Fruit fly (Drosophila melanogaster) whole organism, embryonic: Measurements from ENCODE around the gene CG10584.
A peak's percentile ranks its signal among the peaks of the same experiment; 100 is the strongest.

Source experiments
- Adf1 ChIP-seq: fragments of 200-800 bp; sonication (Bioruptor generic); IDR thresholded peaks from 2 replicates; pipeline ENCODE4 v1.3.6; 2022; ENCODE audit warnings: missing biosample characterization, missing genetic modification characterization
- Atf3 ChIP-seq: fragments of 200-800 bp; sonication (Bioruptor generic); optimal IDR thresholded peaks from 3 replicates; lab custom pipeline; 2016; ENCODE audit warnings: missing biosample characterization, missing genetic modification characterization
- B-H1 ChIP-seq: fragments of 200-800 bp; sonication (Bioruptor generic); IDR thresholded peaks from 3 replicates; pipeline ENCODE4 v1.3.6; 2022; ENCODE audit warnings: missing biosample characterization, missing genetic modification characterization
- CG1024 ChIP-seq: fragments of 200-800 bp; sonication (Bioruptor generic); IDR thresholded peaks from 2 replicates; pipeline ENCODE4 v1.3.6; 2022; ENCODE audit warnings: missing biosample characterization, missing genetic modification characterization
- CG10267 ChIP-seq: fragments of 200-800 bp; sonication (Bioruptor generic); optimal IDR thresholded peaks from 2 replicates; lab custom pipeline; 2018; ENCODE audit warnings: missing biosample characterization, mild to moderate bottlenecking, missing genetic modification characterization, moderate library complexity
- CG10366 ChIP-seq: fragments of 200-800 bp; sonication (Bioruptor generic); IDR thresholded peaks from 2 replicates; pipeline ENCODE4 v1.3.6; 2022; ENCODE audit warnings: missing biosample characterization, missing genetic modification characterization
- CG11696 ChIP-seq: fragments of 200-800 bp; sonication (Bioruptor generic); IDR thresholded peaks from 2 replicates; pipeline ENCODE4 v1.3.6; 2022; ENCODE audit warnings: missing biosample characterization, missing genetic modification characterization
- CG12942 ChIP-seq: fragments of 200-800 bp; sonication (Bioruptor generic); optimal IDR thresholded peaks from 3 replicates; lab custom pipeline; 2016; ENCODE audit warnings: missing biosample characterization, missing genetic modification characterization
- CG13123 ChIP-seq: fragments of 200-800 bp; sonication (Bioruptor generic); optimal IDR thresholded peaks from 2 replicates; lab custom pipeline; 2016; ENCODE audit warnings: missing biosample characterization, missing genetic modification characterization
- CG13296 ChIP-seq: fragments of 200-800 bp; sonication (Bioruptor generic); optimal IDR thresholded peaks from 3 replicates; lab custom pipeline; 2018; ENCODE audit warnings: missing biosample characterization, mild to moderate bottlenecking, missing genetic modification characterization
- CG17359 ChIP-seq: fragments of 200-800 bp; sonication (Bioruptor generic); optimal IDR thresholded peaks from 3 replicates; lab custom pipeline; 2018; ENCODE audit warnings: missing biosample characterization, mild to moderate bottlenecking, missing genetic modification characterization, moderate library complexity
- CG18262 ChIP-seq: fragments of 200-800 bp; optimal IDR thresholded peaks from 3 replicates; lab custom pipeline; 2019; ENCODE audit warnings: missing biosample characterization, mild to moderate bottlenecking, missing genetic modification characterization, moderate library complexity
- CG18476 ChIP-seq: fragments of 200-800 bp; sonication (Bioruptor generic); optimal IDR thresholded peaks from 2 replicates; lab custom pipeline; 2016; ENCODE audit warnings: missing biosample characterization, mild to moderate bottlenecking, missing genetic modification characterization
- CG2199 ChIP-seq: fragments of 200-800 bp; sonication (Bioruptor generic); IDR thresholded peaks from 3 replicates; pipeline ENCODE4 v1.3.6; 2022; ENCODE audit warnings: missing biosample characterization, missing genetic modification characterization
- CG30431 ChIP-seq: fragments of 200-800 bp; sonication (Bioruptor generic); optimal IDR thresholded peaks from 2 replicates; lab custom pipeline; 2017; ENCODE audit warnings: missing biosample characterization, missing genetic modification characterization
- CG31388 ChIP-seq: fragments of 200-800 bp; sonication (Bioruptor generic); optimal IDR thresholded peaks from 2 replicates; lab custom pipeline; 2016; ENCODE audit warnings: missing biosample characterization, missing genetic modification characterization
- CG7372 ChIP-seq: fragments of 200-800 bp; sonication (Bioruptor generic); IDR thresholded peaks from 2 replicates; pipeline ENCODE4 v1.3.6; 2022; ENCODE audit warnings: missing biosample characterization, missing genetic modification characterization
- CG7987 ChIP-seq: fragments of 200-800 bp; sonication (Bioruptor generic); optimal IDR thresholded peaks from 2 replicates; lab custom pipeline; 2018; ENCODE audit warnings: missing biosample characterization, mild to moderate bottlenecking, missing genetic modification characterization, moderate library complexity
- CkIIα-i1 ChIP-seq: fragments of 200-800 bp; sonication (Bioruptor generic); IDR thresholded peaks from 2 replicates; pipeline ENCODE4 v1.3.6; 2022; ENCODE audit warnings: missing biosample characterization, missing genetic modification characterization
- Doc3 ChIP-seq: fragments of 200-800 bp; sonication (Bioruptor generic); IDR thresholded peaks from 3 replicates; pipeline ENCODE4 v1.3.6; 2022; ENCODE audit warnings: missing biosample characterization, missing genetic modification characterization; ENCODE audit not compliant: partially characterized antibody
- Drgx ChIP-seq: fragments of 200-800 bp; sonication (Bioruptor generic); IDR thresholded peaks from 2 replicates; pipeline ENCODE4 v1.3.6; 2022; ENCODE audit warnings: missing biosample characterization, missing genetic modification characterization
- Ets65A ChIP-seq: fragments of 200-800 bp; sonication (Bioruptor generic); peaks from one replicate; lab custom pipeline; 2016; ENCODE audit warnings: missing biosample characterization, missing genetic modification characterization
- HmgZ ChIP-seq: fragments of 200-800 bp; sonication (Bioruptor generic); optimal IDR thresholded peaks from 2 replicates; lab custom pipeline; 2018; ENCODE audit warnings: missing biosample characterization, mild to moderate bottlenecking, missing genetic modification characterization
- Hr3 ChIP-seq: fragments of 200-800 bp; sonication (Bioruptor generic); optimal IDR thresholded peaks from 3 replicates; lab custom pipeline; 2016; ENCODE audit warnings: missing biosample characterization, missing genetic modification characterization
- Hr39 ChIP-seq: fragments of >200 bp; optimal IDR thresholded peaks from 2 replicates; lab custom pipeline; 2017
- Hr51 ChIP-seq, 2 experiments: fragments of 200-800 bp; sonication (Bioruptor generic); optimal IDR thresholded peaks; 2 replicates in 1 of 2; 3 replicates in 1 of 2; lab custom pipeline; 2016 to 2018; ENCODE audit warnings: missing biosample characterization in 2 of 2, missing genetic modification characterization in 2 of 2, mild to moderate bottlenecking in 1 of 2, moderate library complexity in 1 of 2
- Jarid2 ChIP-seq: fragments of 200-800 bp; sonication (Bioruptor generic); optimal IDR thresholded peaks from 3 replicates; lab custom pipeline; 2017; ENCODE audit warnings: mild to moderate bottlenecking, missing biosample characterization, missing genetic modification reagents, missing genetic modification characterization
- Meics ChIP-seq: fragments of 200-800 bp; sonication (Bioruptor generic); optimal IDR thresholded peaks from 2 replicates; lab custom pipeline; 2017; ENCODE audit warnings: missing biosample characterization, mild to moderate bottlenecking, missing genetic modification characterization
- Mes4 ChIP-seq: fragments of 200-800 bp; sonication (Bioruptor generic); optimal IDR thresholded peaks from 2 replicates; lab custom pipeline; 2016; ENCODE audit warnings: missing biosample characterization, missing genetic modification characterization
- Ravus ChIP-seq: fragments of 200-800 bp; sonication (Bioruptor generic); IDR thresholded peaks from 2 replicates; pipeline ENCODE4 v1.3.6; 2022; ENCODE audit warnings: missing biosample characterization, missing genetic modification characterization
- ab ChIP-seq: fragments of 200-800 bp; sonication (Bioruptor generic); optimal IDR thresholded peaks from 2 replicates; lab custom pipeline; 2016; ENCODE audit warnings: missing biosample characterization, missing genetic modification characterization
- al ChIP-seq: fragments of 200-800 bp; sonication (Bioruptor generic); IDR thresholded peaks from 2 replicates; pipeline ENCODE4 v1.3.6; 2022; ENCODE audit warnings: missing biosample characterization, missing genetic modification characterization
- cas ChIP-seq: fragments of 200-800 bp; sonication (Bioruptor generic); IDR thresholded peaks from 2 replicates; pipeline ENCODE4 v1.3.6; 2022; ENCODE audit warnings: missing biosample characterization, missing genetic modification characterization
- cg ChIP-seq: fragments of 200-800 bp; sonication (Bioruptor generic); optimal IDR thresholded peaks from 3 replicates; lab custom pipeline; 2019; ENCODE audit warnings: missing biosample characterization, mild to moderate bottlenecking, missing genetic modification characterization, moderate library complexity
- chif ChIP-seq, 2 experiments: fragments of 200-800 bp; sonication (Bioruptor generic); optimal IDR thresholded peaks; 3 replicates each; lab custom pipeline; 2016; ENCODE audit warnings: missing biosample characterization in 2 of 2, missing genetic modification characterization in 2 of 2
- dysf ChIP-seq: fragments of 200-800 bp; sonication (Bioruptor generic); IDR thresholded peaks from 3 replicates; pipeline ENCODE4 v1.3.6; 2022; ENCODE audit warnings: missing biosample characterization, missing genetic modification characterization
- eyg ChIP-seq: fragments of 200-800 bp; sonication (Bioruptor generic); optimal IDR thresholded peaks from 3 replicates; lab custom pipeline; 2016; ENCODE audit warnings: missing biosample characterization, missing genetic modification characterization
- fd3F ChIP-seq: fragments of 200-800 bp; sonication (Bioruptor generic); optimal IDR thresholded peaks from 2 replicates; lab custom pipeline; 2018; ENCODE audit warnings: missing biosample characterization, mild to moderate bottlenecking, missing genetic modification characterization, moderate library complexity
- gsb-n ChIP-seq: fragments of 200-800 bp; sonication (Bioruptor generic); optimal IDR thresholded peaks from 3 replicates; lab custom pipeline; 2018; ENCODE audit warnings: missing biosample characterization, mild to moderate bottlenecking, missing genetic modification characterization
- hbn ChIP-seq: fragments of 200-800 bp; sonication (Bioruptor generic); IDR thresholded peaks from 2 replicates; pipeline ENCODE4 v1.3.6; 2022; ENCODE audit warnings: missing biosample characterization, missing genetic modification characterization; ENCODE audit not compliant: partially characterized antibody
- her ChIP-seq: fragments of 200-800 bp; sonication (Bioruptor generic); optimal IDR thresholded peaks from 2 replicates; lab custom pipeline; 2016; ENCODE audit warnings: missing biosample characterization, missing genetic modification characterization
- lbe ChIP-seq: fragments of 200-800 bp; sonication (Bioruptor generic); optimal IDR thresholded peaks from 2 replicates; lab custom pipeline; 2016; ENCODE audit warnings: missing biosample characterization, mild to moderate bottlenecking, missing genetic modification characterization
- luna ChIP-seq: fragments of 200-800 bp; sonication (Bioruptor generic); optimal IDR thresholded peaks from 2 replicates; lab custom pipeline; 2016; ENCODE audit warnings: missing biosample characterization, missing genetic modification characterization
- mirr ChIP-seq: fragments of 200-800 bp; sonication (Bioruptor generic); optimal IDR thresholded peaks from 3 replicates; lab custom pipeline; 2018; ENCODE audit warnings: missing biosample characterization, mild to moderate bottlenecking, missing genetic modification characterization
- nmo ChIP-seq: fragments of 200-800 bp; sonication (Bioruptor generic); optimal IDR thresholded peaks from 2 replicates; lab custom pipeline; 2018; ENCODE audit warnings: missing biosample characterization, mild to moderate bottlenecking, missing genetic modification characterization, moderate library complexity
- pfk ChIP-seq: fragments of 200-800 bp; sonication (Bioruptor generic); optimal IDR thresholded peaks from 2 replicates; lab custom pipeline; 2018; ENCODE audit warnings: missing biosample characterization, mild to moderate bottlenecking, missing genetic modification characterization, moderate library complexity
- pita ChIP-seq: fragments of 200-800 bp; sonication (Bioruptor generic); optimal IDR thresholded peaks from 2 replicates; lab custom pipeline; 2017; ENCODE audit warnings: missing biosample characterization, mild to moderate bottlenecking, missing genetic modification characterization
- pzg ChIP-seq: fragments of 200-800 bp; sonication (Bioruptor generic); optimal IDR thresholded peaks from 3 replicates; lab custom pipeline; 2018; ENCODE audit warnings: missing biosample characterization, mild to moderate bottlenecking, missing genetic modification characterization, moderate library complexity
- schlank ChIP-seq: fragments of 200-800 bp; sonication (Bioruptor generic); optimal IDR thresholded peaks from 2 replicates; lab custom pipeline; 2018; ENCODE audit warnings: missing biosample characterization, mild to moderate bottlenecking, missing genetic modification characterization
- so ChIP-seq: fragments of 200-800 bp; sonication (Bioruptor generic); IDR thresholded peaks from 3 replicates; pipeline ENCODE4 v1.3.6; 2022; ENCODE audit warnings: missing biosample characterization, missing genetic modification characterization
- sqz ChIP-seq: fragments of 200-800 bp; sonication (Bioruptor generic); optimal IDR thresholded peaks from 3 replicates; lab custom pipeline; 2018; ENCODE audit warnings: missing biosample characterization, mild to moderate bottlenecking, missing genetic modification characterization
- vvl ChIP-seq: fragments of 200-800 bp; sonication (Bioruptor generic); IDR thresholded peaks from 2 replicates; pipeline ENCODE4 v1.3.6; 2022; ENCODE audit warnings: missing biosample characterization, missing genetic modification characterization
- wdn ChIP-seq: fragments of 200-800 bp; sonication (Bioruptor generic); IDR thresholded peaks from 2 replicates; pipeline ENCODE4 v1.3.6; 2022; ENCODE audit warnings: missing biosample characterization, missing genetic modification characterization

Gene CG10584

dm6 chr3L:21008899-21009298 lies 22.3 kb downstream of the CG10584 start (continued):
- peak; percentile 17 for TF ChIP-seq sqz (GFP tag; lab: Kevin White, UChicago)
- no peak for TF ChIP-seq CG1024 (GFP tag; lab: Robert Waterston, UW)
- peak; percentile 45; the same call in 1 of the 2 replicates for TF ChIP-seq vvl (GFP tag; lab: Robert Waterston, UW)
- no peak for TF ChIP-seq Meics
- TF ChIP-seq Atf3: no peak
- TF ChIP-seq so (GFP tag; lab: Robert Waterston, UW): peak; percentile 14; the same call in 1 of the 3 replicates
- no peak for TF ChIP-seq Ets65A
- no peak for TF ChIP-seq CG10267 (tag; lab: Kevin White, UChicago)
- no peak for TF ChIP-seq Hr3 (GFP tag; lab: Kevin White, UChicago)
- no peak for TF ChIP-seq CG10366 (GFP tag; lab: Robert Waterston, UW)
- TF ChIP-seq pita (GFP tag; lab: Kevin White, UChicago): no peak
- TF ChIP-seq nmo (GFP tag; lab: Kevin White, UChicago): no peak
- no peak for TF ChIP-seq Mes4 (GFP tag; lab: Kevin White, UChicago)
- peak; percentile 28 for TF ChIP-seq HmgZ (tag; lab: Kevin White, UChicago)
- TF ChIP-seq CG13296: no peak
- TF ChIP-seq cg (GFP tag; lab: Kevin White, UChicago): peak; percentile 75
- TF ChIP-seq eyg (GFP tag; lab: Kevin White, UChicago): no peak
- no peak for TF ChIP-seq B-H1 (GFP tag; lab: Robert Waterston, UW)
- TF ChIP-seq ab (GFP tag; lab: Kevin White, UChicago): no peak
- TF ChIP-seq CG7987: no peak
- no peak for TF ChIP-seq CG17359 (tag; lab: Kevin White, UChicago)
- 0 out of 3 replicates have a peak, but pooled peaks have one; percentile 23 for TF ChIP-seq CG2199 (GFP tag; lab: Robert Waterston, UW)
- TF ChIP-seq mirr: peak; percentile 29
- no peak for TF ChIP-seq Hr51 (GFP tag; optimal IDR thresholded peaks at IDR 0.05; lab: Kevin White, UChicago)
- TF ChIP-seq Jarid2 (GFP tag; lab: Kevin White, UChicago): no peak
- TF ChIP-seq pfk: no peak
- no peak for TF ChIP-seq dysf (GFP tag; lab: Robert Waterston, UW)
- no peak for TF ChIP-seq chif (GFP tag; optimal IDR thresholded peaks at IDR 0.05; lab: Kevin White, UChicago)
- no peak for TF ChIP-seq schlank
- no peak for TF ChIP-seq her
- no peak for TF ChIP-seq wdn (GFP tag; lab: Robert Waterston, UW)
- no peak for TF ChIP-seq CG7372 (GFP tag; lab: Robert Waterston, UW)
- no peak for TF ChIP-seq CG18476 (GFP tag; lab: Kevin White, UChicago)
- no peak for TF ChIP-seq CG11696
- TF ChIP-seq cas: no peak
- TF ChIP-seq lbe (GFP tag; lab: Kevin White, UChicago): no peak
- TF ChIP-seq luna (GFP tag; lab: Kevin White, UChicago): no peak
- no peak for TF ChIP-seq CG18262 (tag; lab: Kevin White, UChicago)
- TF ChIP-seq Hr39 (lab: Kevin White, UChicago): no peak
- TF ChIP-seq Adf1 (GFP tag; lab: Robert Waterston, UW): no peak
- no peak for TF ChIP-seq gsb-n
- no peak for TF ChIP-seq CkIIα-i1 (GFP tag; lab: Robert Waterston, UW)
- TF ChIP-seq pzg (GFP tag; lab: Kevin White, UChicago): no peak
- TF ChIP-seq Drgx (GFP tag; lab: Robert Waterston, UW): no peak
- no peak for TF ChIP-seq CG13123 (GFP tag; lab: Kevin White, UChicago)
- TF ChIP-seq Doc3 (GFP tag; lab: Robert Waterston, UW): no peak
- no peak for TF ChIP-seq Ravus (GFP tag; lab: Robert Waterston, UW)
- TF ChIP-seq CG12942 (GFP tag; lab: Kevin White, UChicago): no peak
- no peak for TF ChIP-seq fd3F
- no peak for TF ChIP-seq al (GFP tag; lab: Robert Waterston, UW)
- no peak for TF ChIP-seq CG31388 (GFP tag; lab: Kevin White, UChicago)
- TF ChIP-seq hbn: peak; percentile 21; the same call in 1 of the 2 replicates
- TF ChIP-seq CG30431 (GFP tag; lab: Kevin White, UChicago): no peak
